Worm (Caenorhabditis elegans) whole organism, midembryonic: Measurements from ENCODE around the gene F31F6.1.

ENCODE experiments used
- T22C8.4 ChIP-seq: fragments of 200-800 bp; sonication (Bioruptor generic); IDR thresholded peaks from 2 replicates; pipeline ENCODE4 v1.3.6; 2022; ENCODE audit warnings: missing genetic modification characterization, missing compliant biosample characterization
- flt-1 ChIP-seq: fragments of 200-800 bp; sonication (Bioruptor generic); IDR thresholded peaks from 2 replicates; pipeline ENCODE4 v1.3.6; 2022; ENCODE audit warnings: missing genetic modification characterization, missing compliant biosample characterization
- klf-2 ChIP-seq: fragments of 200-800 bp; sonication (Bioruptor generic); conservative IDR thresholded peaks from 2 replicates; pipeline ENCODE4 v1.3.6; 2022; ENCODE audit warnings: missing genetic modification reagents, missing genetic modification characterization, missing compliant biosample characterization
- med-1 ChIP-seq: sonication (generic microtip); optimal IDR thresholded peaks from 2 replicates; lab custom pipeline; 2017; ENCODE audit warnings: missing genetic modification characterization, mild to moderate bottlenecking, missing compliant biosample characterization, antibody characterized with exemption, missing genetic modification reagents; ENCODE audit not compliant: insufficient read depth
- ref-1 ChIP-seq: fragments of 200-800 bp; sonication (Bioruptor generic); conservative IDR thresholded peaks from 2 replicates; pipeline ENCODE4 v1.3.6; 2022; ENCODE audit warnings: missing genetic modification reagents, missing genetic modification characterization, missing compliant biosample characterization
- tab-1 ChIP-seq: fragments of 200-800 bp; sonication (Bioruptor generic); IDR thresholded peaks from 2 replicates; pipeline ENCODE4 v1.3.6; 2022; ENCODE audit warnings: missing genetic modification characterization, missing compliant biosample characterization

DNA sequence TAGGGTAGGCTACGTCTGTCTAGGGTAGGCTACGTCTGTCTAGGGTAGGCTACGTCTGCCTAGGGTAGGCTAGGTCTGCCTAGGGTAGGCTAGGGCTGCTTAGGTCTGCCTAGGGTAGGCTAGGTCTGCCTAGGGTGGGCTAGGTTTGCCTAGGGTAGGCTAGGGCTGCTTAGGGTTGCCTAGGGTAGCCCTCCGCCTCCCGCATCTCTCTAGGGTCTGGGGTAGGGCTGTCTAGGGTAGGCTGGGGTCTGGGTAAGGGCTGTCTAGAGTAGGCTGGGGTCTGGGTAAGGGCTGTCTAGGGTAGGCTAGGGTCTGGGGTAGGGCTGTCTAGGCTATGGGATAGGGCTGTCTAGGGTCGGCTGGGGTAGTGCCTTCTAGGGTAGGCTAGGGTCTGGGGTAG, 9.6 kb upstream of the F31F6.1 start:
- TF ChIP-seq med-1 (GFP tag; lab: Kevin White, UChicago) (no peak), tab-1 (GFP tag; lab: Robert Waterston, UW) (no peak), klf-2 (GFP tag; lab: Robert Waterston, UW) (no peak), ref-1 (GFP tag; lab: Robert Waterston, UW) (no peak), T22C8.4 (GFP tag; lab: Robert Waterston, UW) (no peak), flt-1 (GFP tag; lab: Robert Waterston, UW) (no peak)
